Worm (Caenorhabditis elegans): ENCODE measurements around the gene gsto-2.

The gsto-2 gene

DNA sequence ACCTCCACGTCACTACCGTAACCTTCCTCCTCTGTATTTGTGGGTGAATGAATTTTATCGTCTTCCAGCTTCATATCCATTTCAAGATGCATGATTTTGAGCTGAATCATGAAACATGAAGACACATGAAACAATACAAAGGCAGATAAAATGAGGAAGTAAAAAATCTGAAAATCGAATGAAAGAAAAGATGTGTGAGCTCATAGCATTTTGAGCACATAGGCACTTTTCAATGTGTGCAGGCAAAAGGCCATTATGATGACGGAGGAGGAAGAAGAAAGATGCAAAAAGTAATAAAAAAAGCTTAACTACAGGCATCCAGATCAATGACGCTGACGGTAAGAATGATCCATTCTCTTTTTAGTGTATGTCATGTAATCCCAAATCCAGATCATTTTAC, 43.2 kb downstream of the gsto-2 start, which contains the start of gene ztf-30:
ztf-30 (minus strand) TSS at position 101 of the 400 bp plus-strand sequence.
- no peak for TF ChIP-seq hmg-1.2 (GFP tag; IDR thresholded peaks at IDR 0.05)
- TF ChIP-seq B0035.1 (tag; optimal IDR thresholded peaks at IDR 0.05) = no peak
- TF ChIP-seq ceh-58 (GFP tag; IDR thresholded peaks at IDR 0.05) = no peak
- no peak for TF ChIP-seq aptf-3 (GFP tag; IDR thresholded peaks at IDR 0.05)
- no peak for TF ChIP-seq nhr-179 (tag; optimal IDR thresholded peaks at IDR 0.05)
- TF ChIP-seq die-1 (tag; optimal IDR thresholded peaks at IDR 0.05) = no peak
- TF ChIP-seq egrh-3 (GFP tag; IDR thresholded peaks at IDR 0.05) = no peak
- no peak for TF ChIP-seq rpc-1 (optimal IDR thresholded peaks at IDR 0.05)
- no peak for TF ChIP-seq rpc-1 (tag; optimal IDR thresholded peaks at IDR 0.05)
- TF ChIP-seq snpc-4 (GFP tag; optimal IDR thresholded peaks at IDR 0.05) = no peak
- TF ChIP-seq snpc-4 (tag; optimal IDR thresholded peaks at IDR 0.05) = no peak
- TF ChIP-seq ztf-25 (GFP tag; IDR thresholded peaks at IDR 0.05) = no peak
- TF ChIP-seq nhr-120 (GFP tag; IDR thresholded peaks at IDR 0.05) = no peak
- TF ChIP-seq F37B4.10 (GFP tag; IDR thresholded peaks at IDR 0.05) = no peak
- TF ChIP-seq ets-4 (GFP tag; optimal IDR thresholded peaks at IDR 0.05) = no peak
- no peak for TF ChIP-seq rcor-1 (GFP tag; IDR thresholded peaks at IDR 0.05)

DNA sequence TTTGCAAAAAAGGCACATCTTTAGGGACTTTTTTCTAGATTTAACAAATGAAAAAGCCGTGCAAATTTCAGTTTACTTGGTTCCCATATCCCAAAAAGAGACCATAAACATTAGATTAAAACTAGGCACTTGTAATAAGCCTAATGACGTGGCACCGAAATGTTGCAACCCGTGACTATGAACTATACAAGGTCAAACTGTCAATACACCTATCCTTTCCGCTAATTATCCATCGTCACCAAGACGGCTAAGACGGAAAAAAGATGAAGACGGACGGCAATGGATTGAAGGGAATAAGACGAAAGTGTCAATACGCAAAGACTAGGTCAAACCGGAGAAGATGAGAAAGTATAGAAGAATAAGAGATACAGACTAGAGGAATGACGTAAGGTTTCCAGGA, 44.4 kb downstream of the gsto-2 start:
- no peak for TF ChIP-seq efl-1 (GFP tag; optimal IDR thresholded peaks at IDR 0.05)
- no peak for TF ChIP-seq C06A6.2 (GFP tag; conservative IDR thresholded peaks at IDR 0.05)
- no peak for TF ChIP-seq bed-1 (GFP tag; IDR thresholded peaks at IDR 0.05)
- TF ChIP-seq ztf-26 (tag; optimal IDR thresholded peaks at IDR 0.05) = no peak
- no peak for TF ChIP-seq nhr-80 (tag; optimal IDR thresholded peaks at IDR 0.05)
- TF ChIP-seq hsf-1 (GFP tag; IDR thresholded peaks at IDR 0.05) = no peak
- TF ChIP-seq C17E4.6 (GFP tag; IDR thresholded peaks at IDR 0.05) = no peak
- TF ChIP-seq ztf-25 (GFP tag; IDR thresholded peaks at IDR 0.05) = no peak
- no peak for TF ChIP-seq K11D2.4 (GFP tag; IDR thresholded peaks at IDR 0.05)
- no peak for TF ChIP-seq sdz-38 (tag; optimal IDR thresholded peaks at IDR 0.05)

- TF ChIP-seq atf-7 (tag; optimal IDR thresholded peaks at IDR 0.05) (no peak), sea-2 (GFP tag; IDR thresholded peaks at IDR 0.05) (no peak), ztf-28 (GFP tag; IDR thresholded peaks at IDR 0.05) (no peak), dpff-1 (tag; optimal IDR thresholded peaks at IDR 0.05) (no peak), mes-4 (tag; optimal IDR thresholded peaks at IDR 0.05) (no peak), F49E8.2 (tag; optimal IDR thresholded peaks at IDR 0.05; ENCODE audit: insufficient read depth) (no peak), snpc-1.3 (tag; optimal IDR thresholded peaks at IDR 0.05; ENCODE audit: insufficient read depth) (no peak), rcor-1 (GFP tag; IDR thresholded peaks at IDR 0.05) (no peak), F39B2.1 (GFP tag; IDR thresholded peaks at IDR 0.05) (no peak), B0336.3 (GFP tag; IDR thresholded peaks at IDR 0.05) (no peak), F33H1.4 (GFP tag; IDR thresholded peaks at IDR 0.05) (no peak), mcd-1 (GFP tag; IDR thresholded peaks at IDR 0.05) (no peak), hsf-1 (GFP tag; IDR thresholded peaks at IDR 0.05) (no peak), pha-4 (tag; optimal IDR thresholded peaks at IDR 0.05) (no peak), ztf-6 (GFP tag; IDR thresholded peaks at IDR 0.05) (no peak), F22D6.2 (tag; optimal IDR thresholded peaks at IDR 0.05) (no peak)
Observed at ce11 chrIII:8602148-8602547, 47.6 kb downstream of the gsto-2 start.
